Worm (Caenorhabditis elegans): ENCODE results near the gene rfc-3.

Gene rfc-3

DNA sequence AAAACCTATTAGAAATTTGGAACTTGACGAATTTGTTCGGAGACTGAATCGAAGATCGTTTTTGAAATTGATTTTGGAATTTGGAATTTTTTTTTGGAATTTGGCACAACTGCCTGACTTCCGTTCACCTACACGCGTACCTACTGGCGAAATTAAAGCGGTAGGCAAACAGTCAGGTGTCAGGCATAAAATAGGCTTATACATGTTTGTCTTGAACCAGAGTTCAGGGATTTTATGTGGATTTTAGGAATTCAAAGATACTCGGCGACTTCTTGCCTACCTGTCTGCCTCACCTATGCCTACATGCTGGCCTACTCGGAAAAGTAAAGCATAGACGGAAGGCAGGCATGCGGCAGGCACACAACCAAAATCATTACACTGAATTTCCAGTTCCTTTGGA is 17.2 kb upstream of the rfc-3 start:
- TF ChIP-seq unc-62 (GFP tag; optimal IDR thresholded peaks at IDR 0.05) = no peak

DNA sequence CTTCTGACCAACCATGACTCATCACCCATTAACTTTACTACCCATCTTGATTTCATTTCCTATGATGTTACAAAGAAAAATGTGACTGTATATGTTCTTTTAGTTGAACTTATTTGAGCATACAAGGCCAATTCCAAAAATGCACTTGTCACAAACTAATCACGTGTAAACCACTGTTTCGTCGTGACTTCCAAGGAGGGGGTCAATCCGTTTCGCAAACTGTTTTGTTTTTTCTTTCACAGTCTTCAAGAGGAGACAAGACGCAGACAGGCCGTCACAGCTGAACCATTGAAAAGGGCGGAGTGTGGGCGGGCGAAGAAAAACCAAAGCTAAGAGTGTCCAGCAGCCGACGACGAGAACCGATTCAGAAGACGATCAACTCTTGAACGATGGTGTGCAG is 16.4 kb upstream of the rfc-3 start, which contains the start of gene C39E9.8:
TSS of gene C39E9.8 (plus strand) at position 328 of the 400 bp plus-strand sequence.
- no peak for TF ChIP-seq unc-62 (GFP tag; optimal IDR thresholded peaks at IDR 0.05)

DNA sequence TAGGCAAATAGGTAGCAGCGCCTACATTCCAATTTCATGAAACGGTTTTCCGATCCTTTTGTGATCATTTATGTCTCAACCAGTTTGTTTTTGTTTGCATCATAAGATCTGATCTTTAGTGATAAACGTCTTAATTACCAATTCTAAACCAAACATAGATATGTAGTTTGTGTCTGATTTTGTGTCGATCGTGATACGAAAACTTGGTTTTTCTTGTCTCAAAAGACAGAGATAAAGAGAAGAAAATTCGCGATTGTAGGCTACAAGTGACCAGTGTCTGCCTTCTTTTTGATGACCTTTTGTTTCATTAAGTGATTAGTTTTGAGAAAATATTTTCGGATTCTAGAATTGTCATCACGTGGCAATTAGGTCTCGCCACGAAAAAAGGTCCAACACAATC is 15.4 kb upstream of the rfc-3 start:
- TF ChIP-seq unc-62 (GFP tag; optimal IDR thresholded peaks at IDR 0.05) = no peak

DNA sequence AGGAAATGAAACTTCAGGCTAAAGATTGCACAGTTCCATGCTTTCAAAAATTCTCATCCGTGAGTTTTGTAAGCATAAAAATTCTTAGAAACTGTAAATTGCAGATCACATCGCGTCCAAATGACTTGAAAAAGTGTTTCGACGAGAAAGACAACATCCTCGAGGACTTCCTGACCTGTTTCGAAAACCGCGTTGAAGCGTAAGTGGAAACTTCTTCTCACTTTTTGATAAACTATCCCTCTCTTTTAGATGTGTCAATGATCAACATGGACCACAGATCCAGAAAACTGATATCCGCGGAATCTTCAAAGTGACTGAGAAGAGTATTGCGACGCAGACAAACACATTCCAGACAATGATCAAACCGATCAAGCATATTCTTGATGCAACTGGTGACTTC is 14.7 kb upstream of the rfc-3 start:
- no peak for TF ChIP-seq unc-62 (GFP tag; optimal IDR thresholded peaks at IDR 0.05)

DNA sequence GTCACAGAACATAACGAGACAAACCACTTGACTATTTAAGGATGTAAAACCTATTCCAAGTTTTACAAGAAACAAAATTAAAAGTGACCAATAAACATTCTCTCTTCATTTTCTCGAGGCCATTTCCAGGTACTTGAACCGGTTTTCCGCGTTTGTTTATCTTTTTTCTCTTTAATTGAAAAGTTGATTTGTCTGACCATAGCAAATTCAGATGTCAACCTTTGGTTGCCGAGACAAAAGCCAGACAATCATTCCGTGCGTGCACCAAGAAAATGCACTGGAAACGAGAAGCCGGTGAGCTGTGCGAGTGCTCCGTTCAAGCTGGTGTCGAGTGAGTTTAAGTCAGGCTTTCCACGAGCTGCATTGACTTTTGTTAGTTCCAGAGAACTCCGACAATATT is 13.5 kb upstream of the rfc-3 start:
- TF ChIP-seq unc-62 (GFP tag; optimal IDR thresholded peaks at IDR 0.05) = no peak

DNA sequence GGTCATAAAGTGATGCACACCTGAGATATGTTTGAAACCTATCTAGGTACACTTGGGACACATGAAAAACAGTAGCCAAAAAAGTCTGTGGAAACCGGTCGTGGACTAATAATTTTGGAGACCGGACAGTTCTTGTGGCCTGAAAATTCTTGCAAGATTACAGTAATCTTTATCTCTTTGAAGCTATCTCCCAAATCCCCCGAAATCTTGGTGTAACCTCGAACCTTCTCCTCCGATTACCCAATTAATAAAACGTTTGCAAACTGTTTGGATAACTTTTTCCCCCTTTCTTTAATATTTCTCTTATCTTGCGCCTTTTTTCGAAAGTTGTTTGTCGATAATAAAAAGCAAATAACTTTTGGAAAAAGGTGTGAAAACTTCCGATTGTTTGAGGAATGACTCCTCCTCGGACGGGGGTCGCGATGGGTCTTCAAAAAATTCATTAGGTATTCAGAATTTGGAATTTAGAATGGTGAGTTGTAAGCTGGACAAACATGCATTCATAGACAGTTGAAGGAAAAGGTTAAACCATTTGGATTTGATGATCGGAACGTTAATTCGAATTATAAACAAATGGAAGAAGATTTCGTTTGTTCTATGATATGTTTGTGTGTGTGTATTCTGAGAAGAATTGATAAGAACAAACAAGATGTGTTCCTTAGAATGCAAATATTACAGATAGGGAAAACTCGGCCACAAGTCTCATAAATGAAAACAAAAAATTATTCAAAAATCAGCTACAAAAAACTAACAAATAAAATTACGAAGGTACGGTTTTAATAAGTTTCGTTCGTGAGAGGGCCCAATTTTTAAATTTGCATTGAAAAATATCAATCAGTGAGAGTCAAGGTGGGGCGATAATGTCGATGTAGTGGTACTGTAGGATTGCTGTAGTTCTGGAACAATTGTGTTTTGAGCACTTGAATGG is 12.5 kb upstream of the rfc-3 start:
- TF ChIP-seq unc-62 (GFP tag; optimal IDR thresholded peaks at IDR 0.05) = no peak

DNA sequence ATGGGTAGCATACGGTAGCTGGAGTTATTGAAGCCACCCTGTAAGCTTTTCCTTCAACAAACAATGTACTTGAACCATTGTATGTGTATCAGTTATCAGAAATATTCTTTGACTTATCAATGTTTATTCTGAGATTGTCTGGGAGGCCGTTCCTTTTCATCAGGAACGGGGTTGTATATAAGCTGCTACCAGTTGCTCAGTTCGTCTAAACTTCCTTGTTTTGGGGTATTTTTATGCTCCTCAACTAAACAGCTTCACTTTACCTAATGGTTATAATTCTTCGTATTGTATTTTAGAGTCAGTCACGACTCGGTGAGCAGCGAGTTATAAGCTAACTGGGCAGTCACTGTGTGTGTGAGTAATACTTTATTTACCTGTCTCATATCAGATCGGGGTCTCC is 9.9 kb upstream of the rfc-3 start:
- TF ChIP-seq unc-62 (GFP tag; optimal IDR thresholded peaks at IDR 0.05) = no peak

DNA sequence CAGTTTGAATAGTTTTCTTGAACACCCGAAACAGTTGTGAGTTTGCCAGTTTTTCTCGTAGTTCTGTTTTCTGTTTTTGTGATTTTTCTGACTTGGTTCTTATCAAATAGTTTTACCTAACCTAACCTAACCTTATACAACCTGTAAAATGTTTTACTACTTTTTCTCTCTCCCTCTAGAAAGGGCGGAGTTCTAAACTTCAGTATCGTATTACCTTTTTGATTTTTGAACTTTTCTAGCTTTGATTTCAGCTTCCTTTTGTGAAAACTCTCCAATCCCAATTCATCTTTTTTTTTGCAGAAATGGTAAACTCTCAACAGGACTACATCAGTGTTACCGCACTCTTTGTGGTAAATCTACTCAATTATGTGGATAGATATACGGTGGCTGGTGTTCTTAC is 8.9 kb upstream of the rfc-3 start, which contains the start of gene spin-2:
TSS of gene spin-2 (plus strand) at position 301 of the 400 bp plus-strand sequence.
- TF ChIP-seq unc-62 (GFP tag; optimal IDR thresholded peaks at IDR 0.05) = no peak

DNA sequence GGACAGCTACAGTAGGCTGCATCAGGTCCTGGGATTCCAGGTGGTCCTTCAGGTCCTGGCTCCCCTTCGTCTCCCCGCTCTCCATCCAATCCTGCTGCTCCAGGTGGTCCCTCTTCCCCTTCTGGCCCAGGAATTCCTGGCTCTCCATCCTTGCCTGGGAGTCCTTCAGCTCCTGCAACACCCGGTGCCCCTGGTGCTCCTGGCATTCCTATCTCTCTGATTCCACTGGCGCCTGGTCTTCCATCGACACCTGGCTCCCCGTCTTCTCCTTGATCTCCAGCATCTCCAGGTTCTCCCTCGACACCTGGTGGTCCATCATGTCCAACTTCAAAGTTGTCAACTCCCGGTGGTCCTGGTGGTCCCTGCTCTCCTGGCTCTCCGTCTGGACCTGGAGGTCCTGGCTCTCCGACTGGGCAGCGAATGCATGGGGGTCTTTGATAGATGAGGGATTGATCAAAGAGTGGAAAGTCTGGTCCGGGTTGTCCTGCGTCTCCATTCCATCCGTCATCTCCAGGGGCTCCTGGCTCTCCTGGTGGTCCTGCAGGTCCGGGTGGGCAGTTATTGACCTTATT is 5.8 kb upstream of the rfc-3 start:
- no peak for TF ChIP-seq unc-62 (GFP tag; optimal IDR thresholded peaks at IDR 0.05)

DNA sequence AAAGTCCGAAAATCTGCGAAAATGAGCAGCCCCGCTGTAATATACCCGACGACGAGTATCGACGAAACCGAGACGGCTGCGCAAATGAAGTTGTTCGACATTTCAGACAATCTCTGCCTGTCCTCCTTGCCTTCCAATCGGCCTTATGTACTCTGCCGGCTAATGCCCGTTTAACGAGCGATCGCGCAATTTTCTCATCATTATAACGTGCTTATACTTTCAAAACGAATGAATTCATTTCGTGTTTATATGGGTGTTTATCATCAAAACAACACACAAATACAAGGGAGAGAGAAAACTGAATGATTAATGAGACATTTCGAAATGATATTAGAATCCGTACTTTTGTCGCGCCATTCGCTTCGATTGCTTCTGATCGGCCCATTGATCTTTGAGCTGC is 4.6 kb upstream of the rfc-3 start, which contains the start of gene col-132:
TSS of gene col-132 (minus strand) at position 101 of the 400 bp plus-strand sequence.
- no peak for TF ChIP-seq unc-62 (GFP tag; optimal IDR thresholded peaks at IDR 0.05)

DNA sequence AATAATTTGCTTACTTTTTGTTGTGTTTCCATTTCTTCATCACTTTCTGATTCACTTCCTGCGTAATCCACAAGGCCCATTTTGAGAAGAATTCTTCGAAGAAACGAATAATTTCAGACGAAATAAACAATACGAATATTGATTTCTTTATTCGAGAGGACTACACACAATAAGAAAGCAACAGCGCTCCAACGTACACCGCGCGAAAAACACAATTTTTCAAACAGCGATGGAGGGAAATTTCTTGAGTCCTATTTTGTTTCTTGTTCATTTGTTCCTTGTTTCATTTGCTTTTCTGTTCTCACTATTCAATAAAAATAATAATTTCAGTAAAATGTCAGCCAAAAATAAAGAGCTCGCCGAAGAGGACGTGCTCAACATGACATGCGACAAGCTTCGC is 1.9 kb upstream of the rfc-3 start, which contains the start of the genes prcc-1 and C39E9.12:
TSS of gene prcc-1 (minus strand) at position 119 of the 400 bp plus-strand sequence.
TSS of gene C39E9.12 (plus strand) at position 331 of the 400 bp plus-strand sequence.
- TF ChIP-seq unc-62 (GFP tag; optimal IDR thresholded peaks at IDR 0.05) = no peak

DNA sequence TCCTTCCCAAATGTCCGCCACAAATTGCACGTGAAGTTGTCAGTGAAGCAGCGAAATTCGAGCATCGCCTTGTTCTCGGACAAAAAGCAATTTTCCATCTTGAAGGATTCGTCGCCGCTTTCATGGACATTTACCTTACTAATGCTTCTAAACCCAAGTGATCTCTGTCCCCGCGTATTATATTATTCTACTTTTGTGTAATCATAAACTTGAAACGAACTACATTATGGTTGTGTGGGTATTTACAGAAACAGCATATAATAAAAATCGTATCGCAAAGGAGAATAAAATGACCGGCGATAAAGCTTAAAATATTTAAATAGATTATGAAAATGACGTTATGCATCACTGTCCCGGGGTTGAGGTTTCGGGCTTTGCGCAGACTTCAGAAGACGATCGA is 1.2 kb downstream of the rfc-3 start:
- TF ChIP-seq unc-62 (GFP tag; optimal IDR thresholded peaks at IDR 0.05) = no peak

DNA sequence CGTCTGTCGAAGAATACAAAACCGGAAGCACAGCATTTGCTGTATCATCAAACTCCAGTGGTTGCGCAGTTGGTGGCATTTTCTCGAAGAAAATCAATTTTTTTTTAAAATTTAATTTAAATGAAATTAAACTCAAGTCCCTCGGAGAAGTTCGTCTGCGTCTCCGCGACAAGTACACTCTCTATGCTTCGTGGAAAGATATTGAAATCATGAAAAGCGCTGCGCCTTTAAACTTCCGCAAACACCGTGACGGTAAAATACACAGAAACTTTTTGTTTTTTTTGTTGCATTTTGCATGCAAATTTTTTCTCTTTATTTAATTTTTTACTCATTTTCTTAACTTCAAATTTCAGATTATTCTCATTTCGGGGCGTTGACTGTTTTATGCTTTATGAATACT is 3.1 kb downstream of the rfc-3 start, which contains the start of the genes dli-1, tin-9.2 and exos-4.1:
TSS of gene dli-1 (minus strand) at position 141 of the 400 bp plus-strand sequence.
TSS of gene tin-9.2 (plus strand) at position 344 of the 400 bp plus-strand sequence.
TSS of gene exos-4.1 (plus strand) at position 348 of the 400 bp plus-strand sequence.
- no peak for TF ChIP-seq unc-62 (GFP tag; optimal IDR thresholded peaks at IDR 0.05)

DNA sequence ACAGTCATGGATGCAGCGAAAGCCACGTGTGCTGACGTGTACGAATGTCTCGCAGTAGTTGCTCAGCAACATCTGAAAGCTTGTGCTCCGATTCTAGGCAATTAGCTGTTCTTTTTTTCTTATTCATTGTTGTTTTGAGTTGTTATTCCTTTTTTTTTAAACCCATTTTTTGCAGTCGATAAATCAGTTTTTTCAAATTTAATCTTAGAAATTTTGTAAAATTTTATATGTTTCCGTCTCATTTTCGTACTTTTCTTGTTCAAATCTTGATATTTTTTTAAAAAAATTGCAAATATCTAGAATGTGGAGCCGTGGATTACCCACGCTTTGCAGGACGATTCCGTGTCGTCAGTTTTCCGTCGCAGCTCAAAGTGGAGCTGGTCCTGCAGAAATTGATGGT is 4.9 kb downstream of the rfc-3 start, which contains the start of gene fask-1:
TSS of gene fask-1 (plus strand) at position 301 of the 400 bp plus-strand sequence.
- no peak for TF ChIP-seq unc-62 (GFP tag; optimal IDR thresholded peaks at IDR 0.05)

DNA sequence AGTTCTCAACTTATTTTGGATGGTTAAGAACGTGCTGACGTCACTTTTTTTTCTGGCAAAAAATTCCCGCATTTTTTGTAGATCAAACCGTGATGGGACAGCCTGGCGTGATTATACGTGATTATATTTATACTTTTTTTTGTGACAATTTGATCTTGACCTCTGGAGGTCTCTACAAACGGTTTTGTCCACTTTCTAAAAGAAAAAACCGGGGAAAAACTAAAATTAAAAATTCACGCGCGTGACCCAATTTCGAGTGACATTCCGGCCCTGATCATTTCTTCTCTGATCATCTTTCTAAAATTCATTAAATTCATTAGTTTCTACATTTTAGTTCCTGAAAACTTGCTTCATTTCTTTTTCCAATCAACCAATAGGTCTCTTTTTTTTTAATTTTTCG is 9.3 kb downstream of the rfc-3 start, which contains the start of gene rde-11:
TSS of gene rde-11 (plus strand) at position 301 of the 400 bp plus-strand sequence.
- TF ChIP-seq unc-62 (GFP tag; optimal IDR thresholded peaks at IDR 0.05) = no peak

DNA sequence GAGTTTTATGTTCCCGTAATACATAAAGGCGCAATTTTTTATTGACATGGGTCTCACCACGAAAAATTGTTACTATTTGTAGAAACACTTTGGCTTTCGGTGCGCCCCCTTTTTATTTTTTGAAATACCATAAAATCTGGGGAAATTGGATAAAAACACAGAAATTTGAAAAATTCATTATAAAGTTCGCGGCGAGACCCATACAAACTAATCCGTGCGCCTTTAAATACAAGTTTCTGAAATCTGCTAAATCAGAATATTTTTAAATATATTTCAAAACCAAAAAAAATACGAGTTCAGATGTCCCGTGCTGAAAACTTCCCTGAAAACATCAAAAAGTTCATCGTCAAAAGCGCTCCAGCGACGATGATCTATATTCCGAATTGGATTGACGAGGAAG is 11.8 kb downstream of the rfc-3 start, which contains the start of gene B0564.2:
TSS of gene B0564.2 (plus strand) at position 301 of the 400 bp plus-strand sequence.
- no peak for TF ChIP-seq unc-62 (GFP tag; optimal IDR thresholded peaks at IDR 0.05)

Data from whole organism, dauer.